Fruit fly (Drosophila melanogaster) whole organism, embryonic: Measurements from ENCODE around the gene bero.

ENCODE experiments used
- B-H2 ChIP-seq: fragments of 200-800 bp; sonication (Bioruptor generic); optimal IDR thresholded peaks from 2 replicates; lab custom pipeline; 2018; ENCODE audit warnings: missing biosample characterization, mild to moderate bottlenecking, missing genetic modification characterization
- BEAF-32 ChIP-seq: fragments of 200-800 bp; sonication (Bioruptor generic); optimal IDR thresholded peaks from 3 replicates; lab custom pipeline; 2017; ENCODE audit warnings: missing biosample characterization, missing genetic modification characterization, mild to moderate bottlenecking, moderate library complexity, missing genetic modification reagents
- CG10267 ChIP-seq: fragments of 200-800 bp; sonication (Bioruptor generic); optimal IDR thresholded peaks from 2 replicates; lab custom pipeline; 2018; ENCODE audit warnings: missing biosample characterization, mild to moderate bottlenecking, missing genetic modification characterization, moderate library complexity
- CG11247 ChIP-seq: fragments of 200-800 bp; sonication (Bioruptor generic); IDR thresholded peaks from 2 replicates; pipeline ENCODE4 v1.3.6; 2022; ENCODE audit warnings: missing biosample characterization, missing genetic modification characterization
- CG11456 ChIP-seq: fragments of 200-800 bp; sonication (Bioruptor generic); IDR thresholded peaks from 3 replicates; pipeline ENCODE4 v1.3.6; 2022; ENCODE audit warnings: missing biosample characterization, missing genetic modification characterization
- CG12769 ChIP-seq: fragments of 200-800 bp; sonication (Bioruptor generic); optimal IDR thresholded peaks from 2 replicates; lab custom pipeline; 2019; ENCODE audit warnings: missing biosample characterization, mild to moderate bottlenecking, missing genetic modification characterization, moderate library complexity
- CG18476 ChIP-seq: fragments of 200-800 bp; sonication (Bioruptor generic); optimal IDR thresholded peaks from 2 replicates; lab custom pipeline; 2016; ENCODE audit warnings: missing biosample characterization, mild to moderate bottlenecking, missing genetic modification characterization
- CG31388 ChIP-seq: fragments of 200-800 bp; sonication (Bioruptor generic); optimal IDR thresholded peaks from 2 replicates; lab custom pipeline; 2016; ENCODE audit warnings: missing biosample characterization, missing genetic modification characterization
- CG32772 ChIP-seq: fragments of 200-800 bp; sonication (Bioruptor generic); IDR thresholded peaks from 2 replicates; pipeline ENCODE4 v1.3.6; 2022; ENCODE audit warnings: missing biosample characterization, missing genetic modification characterization
- CG34422 ChIP-seq: fragments of 200-800 bp; sonication (Bioruptor generic); IDR thresholded peaks from 3 replicates; pipeline ENCODE4 v1.3.6; 2022; ENCODE audit warnings: missing biosample characterization, missing genetic modification characterization
- CG6689 ChIP-seq: fragments of 200-800 bp; sonication (Bioruptor generic); IDR thresholded peaks from 2 replicates; pipeline ENCODE4 v1.3.6; 2022; ENCODE audit warnings: missing biosample characterization, missing genetic modification characterization
- CG8388 ChIP-seq: fragments of 200-800 bp; sonication (Bioruptor generic); optimal IDR thresholded peaks from 2 replicates; lab custom pipeline; 2019; ENCODE audit warnings: missing biosample characterization, mild to moderate bottlenecking, missing genetic modification characterization, moderate library complexity
- CG9932 ChIP-seq: fragments of 200-800 bp; sonication (Bioruptor generic); IDR thresholded peaks from 2 replicates; pipeline ENCODE4 v1.3.6; 2022; ENCODE audit warnings: missing biosample characterization, missing genetic modification characterization
- D19A ChIP-seq: fragments of 200-800 bp; optimal IDR thresholded peaks from 3 replicates; lab custom pipeline; 2019; ENCODE audit warnings: missing biosample characterization, mild to moderate bottlenecking, missing genetic modification characterization, moderate library complexity
- Dbx ChIP-seq: fragments of 200-800 bp; sonication (Bioruptor generic); IDR thresholded peaks from 3 replicates; pipeline ENCODE4 v1.3.6; 2022; ENCODE audit warnings: missing biosample characterization, missing genetic modification characterization
- Dip2 ChIP-seq: fragments of 200-800 bp; sonication (Bioruptor generic); IDR thresholded peaks from 2 replicates; pipeline ENCODE4 v1.3.6; 2022; ENCODE audit warnings: missing biosample characterization, missing genetic modification characterization
- Doc3 ChIP-seq: fragments of 200-800 bp; sonication (Bioruptor generic); IDR thresholded peaks from 3 replicates; pipeline ENCODE4 v1.3.6; 2022; ENCODE audit warnings: missing biosample characterization, missing genetic modification characterization; ENCODE audit not compliant: partially characterized antibody
- Fer1 ChIP-seq: fragments of 200-800 bp; sonication (Bioruptor generic); optimal IDR thresholded peaks from 2 replicates; lab custom pipeline; 2017; ENCODE audit warnings: missing biosample characterization, mild to moderate bottlenecking, missing genetic modification characterization
- Hmr ChIP-seq: fragments of 200-800 bp; sonication (Bioruptor generic); optimal IDR thresholded peaks from 3 replicates; lab custom pipeline; 2017; ENCODE audit warnings: mild to moderate bottlenecking, missing biosample characterization, missing genetic modification reagents, missing genetic modification characterization
- Med ChIP-seq: fragments of 200-800 bp; sonication (Bioruptor generic); peaks from one replicate; lab custom pipeline; 2016; ENCODE audit warnings: missing biosample characterization, missing genetic modification characterization, mild to moderate bottlenecking, inconsistent platforms, moderate library complexity
- Myb ChIP-seq: fragments of 200-800 bp; sonication (Bioruptor generic); optimal IDR thresholded peaks from 2 replicates; lab custom pipeline; 2016; ENCODE audit warnings: missing biosample characterization, missing genetic modification characterization
- Ravus ChIP-seq: fragments of 200-800 bp; sonication (Bioruptor generic); IDR thresholded peaks from 2 replicates; pipeline ENCODE4 v1.3.6; 2022; ENCODE audit warnings: missing biosample characterization, missing genetic modification characterization
- Rfx ChIP-seq: fragments of 200-800 bp; sonication (Bioruptor generic); IDR thresholded peaks from 2 replicates; pipeline ENCODE4 v1.3.6; 2022; ENCODE audit warnings: missing biosample characterization, missing genetic modification characterization
- Sox100B ChIP-seq: fragments of 200-800 bp; sonication (Bioruptor generic); optimal IDR thresholded peaks from 3 replicates; lab custom pipeline; 2018; ENCODE audit warnings: missing biosample characterization, mild to moderate bottlenecking, missing genetic modification characterization
- Sox102F ChIP-seq: fragments of 200-800 bp; sonication (Bioruptor generic); optimal IDR thresholded peaks from 2 replicates; lab custom pipeline; 2018; ENCODE audit warnings: missing biosample characterization, mild to moderate bottlenecking, missing genetic modification characterization, moderate library complexity
- Taf1 ChIP-seq: fragments of 200-800 bp; sonication (Bioruptor generic); IDR thresholded peaks from 2 replicates; pipeline ENCODE4 v1.3.6; 2022; ENCODE audit warnings: missing biosample characterization, missing genetic modification characterization
- Xbp1 ChIP-seq: fragments of 200-800 bp; sonication (Bioruptor generic); optimal IDR thresholded peaks from 3 replicates; lab custom pipeline; 2016; ENCODE audit warnings: missing biosample characterization, mild to moderate bottlenecking, missing genetic modification characterization
- bsh ChIP-seq, 2 experiments: fragments of 200-800 bp; sonication (Bioruptor generic); optimal IDR thresholded peaks; 2 replicates each; lab custom pipeline; 2017 to 2018; ENCODE audit warnings: mild to moderate bottlenecking in 2 of 2, missing biosample characterization in 2 of 2, missing genetic modification characterization in 2 of 2, moderate library complexity in 1 of 2
- cg ChIP-seq: fragments of 200-800 bp; sonication (Bioruptor generic); optimal IDR thresholded peaks from 3 replicates; lab custom pipeline; 2019; ENCODE audit warnings: missing biosample characterization, mild to moderate bottlenecking, missing genetic modification characterization, moderate library complexity
- corto ChIP-seq: fragments of 200-800 bp; sonication (Bioruptor generic); optimal IDR thresholded peaks from 2 replicates; lab custom pipeline; 2016; ENCODE audit warnings: missing biosample characterization, mild to moderate bottlenecking, missing genetic modification characterization, moderate library complexity
- disco-r ChIP-seq: fragments of 200-800 bp; sonication (Bioruptor generic); optimal IDR thresholded peaks from 2 replicates; lab custom pipeline; 2016; ENCODE audit warnings: missing biosample characterization, missing genetic modification characterization
- dysf ChIP-seq: fragments of 200-800 bp; sonication (Bioruptor generic); IDR thresholded peaks from 3 replicates; pipeline ENCODE4 v1.3.6; 2022; ENCODE audit warnings: missing biosample characterization, missing genetic modification characterization
- emc ChIP-seq: fragments of 200-800 bp; sonication (Bioruptor generic); optimal IDR thresholded peaks from 2 replicates; lab custom pipeline; 2016; ENCODE audit warnings: missing biosample characterization, missing genetic modification characterization
- gem ChIP-seq: fragments of 200-800 bp; sonication (Bioruptor generic); optimal IDR thresholded peaks from 2 replicates; lab custom pipeline; 2019; ENCODE audit warnings: missing biosample characterization, mild to moderate bottlenecking, missing genetic modification characterization, moderate library complexity
- grn ChIP-seq: fragments of 200-800 bp; sonication (Bioruptor generic); optimal IDR thresholded peaks from 3 replicates; lab custom pipeline; 2017; ENCODE audit warnings: missing biosample characterization, missing genetic modification characterization
- hbn ChIP-seq: fragments of 200-800 bp; sonication (Bioruptor generic); IDR thresholded peaks from 2 replicates; pipeline ENCODE4 v1.3.6; 2022; ENCODE audit warnings: missing biosample characterization, missing genetic modification characterization; ENCODE audit not compliant: partially characterized antibody
- jing ChIP-seq: fragments of 200-800 bp; sonication (Bioruptor generic); optimal IDR thresholded peaks from 2 replicates; lab custom pipeline; 2018; ENCODE audit warnings: missing biosample characterization, mild to moderate bottlenecking, missing genetic modification characterization
- lilli ChIP-seq: fragments of 200-800 bp; sonication (Bioruptor generic); optimal IDR thresholded peaks from 3 replicates; lab custom pipeline; 2016; ENCODE audit warnings: missing biosample characterization, missing genetic modification characterization
- lov ChIP-seq, 2 experiments: fragments of 200-800 bp in 1 of 2; fragments of >200 bp in 1 of 2; sonication (Bioruptor generic) in 1 of 2; IDR thresholded peaks in 1 of 2; optimal IDR thresholded peaks in 1 of 2; 2 replicates in 1 of 2; 3 replicates in 1 of 2; pipeline versions ENCODE4 v1.3.6 to Lab custom; 2017 to 2022; ENCODE audit warnings: missing biosample characterization in 1 of 2, missing genetic modification characterization in 1 of 2
- nau ChIP-seq: fragments of 200-800 bp; sonication (Bioruptor generic); optimal IDR thresholded peaks from 3 replicates; lab custom pipeline; 2017; ENCODE audit warnings: missing biosample characterization, mild to moderate bottlenecking, missing genetic modification characterization, missing genetic modification reagents
- nom ChIP-seq: fragments of 200-800 bp; sonication (Bioruptor generic); optimal IDR thresholded peaks from 2 replicates; lab custom pipeline; 2017; ENCODE audit warnings: missing biosample characterization, missing genetic modification characterization, mild to moderate bottlenecking, moderate library complexity, missing genetic modification reagents
- pan ChIP-seq, 4 experiments: fragments of >200 bp in 3 of 4; fragments of 200-800 bp in 1 of 4; sonication (Bioruptor generic) in 1 of 4; optimal IDR thresholded peaks in 3 of 4; IDR thresholded peaks in 1 of 4; 2 replicates each; pipeline versions ENCODE4 v1.3.6 to Lab custom; 2017 to 2022; ENCODE audit warnings: missing biosample characterization in 2 of 4, missing genetic modification characterization in 2 of 4, mixed read lengths in 1 of 4
- scrt ChIP-seq: fragments of 200-800 bp; sonication (Bioruptor generic); optimal IDR thresholded peaks from 2 replicates; lab custom pipeline; 2018; ENCODE audit warnings: missing biosample characterization, mild to moderate bottlenecking, missing genetic modification characterization, moderate library complexity
- sd ChIP-seq: fragments of 200-800 bp; sonication (Bioruptor generic); optimal IDR thresholded peaks from 3 replicates; lab custom pipeline; 2018; ENCODE audit warnings: missing biosample characterization, mild to moderate bottlenecking, missing genetic modification characterization, moderate library complexity
- sens ChIP-seq: fragments of 200-800 bp; sonication (Bioruptor generic); peaks from one replicate; lab custom pipeline; 2016; ENCODE audit warnings: missing biosample characterization, missing genetic modification characterization
- sima ChIP-seq: fragments of 200-800 bp; sonication (Bioruptor generic); optimal IDR thresholded peaks from 2 replicates; lab custom pipeline; 2016; ENCODE audit warnings: missing biosample characterization, missing genetic modification characterization
- sob ChIP-seq: fragments of 200-800 bp; sonication (Bioruptor generic); IDR thresholded peaks from 2 replicates; pipeline ENCODE4 v1.3.6; 2022; ENCODE audit warnings: missing biosample characterization, missing genetic modification characterization
- sqz ChIP-seq: fragments of 200-800 bp; sonication (Bioruptor generic); optimal IDR thresholded peaks from 3 replicates; lab custom pipeline; 2018; ENCODE audit warnings: missing biosample characterization, mild to moderate bottlenecking, missing genetic modification characterization
- vvl ChIP-seq: fragments of 200-800 bp; sonication (Bioruptor generic); IDR thresholded peaks from 2 replicates; pipeline ENCODE4 v1.3.6; 2022; ENCODE audit warnings: missing biosample characterization, missing genetic modification characterization

Gene bero

dm6 chr2L:20891188-20891587, 32.7 kb downstream of the bero start (continued):
- TF ChIP-seq CG32772 (GFP tag; lab: Robert Waterston, UW) (0 out of 2 replicates have a peak, but pooled peaks have one; percentile 17), Dip2 (GFP tag; lab: Robert Waterston, UW) (no peak), Doc3 (GFP tag; lab: Robert Waterston, UW) (no peak), bsh (GFP tag; optimal IDR thresholded peaks at IDR 0.05; lab: Kevin White, UChicago) (peak in 1 of 2 experiments; percentile 20), Sox102F (GFP tag; lab: Kevin White, UChicago) (peak; percentile 37), Taf1 (no peak), Rfx (GFP tag; lab: Robert Waterston, UW) (peak; percentile 43; the same call in 1 of the 2 replicates), sqz (GFP tag; lab: Kevin White, UChicago) (no peak), D19A (tag; lab: Kevin White, UChicago) (peak; percentile 1), lilli (GFP tag; lab: Kevin White, UChicago) (peak; percentile 29), CG18476 (no peak), Dbx (GFP tag; lab: Robert Waterston, UW) (0 out of 3 replicates have a peak, but pooled peaks have one; percentile 8), BEAF-32 (GFP tag; lab: Kevin White, UChicago) (no peak), CG6689 (GFP tag; lab: Robert Waterston, UW) (no peak), nom (GFP tag; lab: Kevin White, UChicago) (peak; percentile 45), lov (optimal IDR thresholded peaks at IDR 0.05; lab: Kevin White, UChicago) (no peak), lov (GFP tag; IDR thresholded peaks at IDR 0.05; lab: Robert Waterston, UW) (no peak), CG11247 (GFP tag; lab: Robert Waterston, UW) (peak; percentile 36; the same call in 1 of the 2 replicates), hbn (GFP tag; lab: Robert Waterston, UW) (no peak), disco-r (GFP tag; lab: Kevin White, UChicago) (no peak), sd (tag; lab: Kevin White, UChicago) (peak; percentile 15), Ravus (GFP tag; lab: Robert Waterston, UW) (no peak), grn (GFP tag; lab: Kevin White, UChicago) (no peak), Hmr (no peak), scrt (GFP tag; lab: Kevin White, UChicago) (no peak), Med (peak; percentile 45), jing (GFP tag; lab: Kevin White, UChicago) (no peak), dysf (GFP tag; lab: Robert Waterston, UW) (peak; percentile 25; the same call in 1 of the 3 replicates), corto (GFP tag; lab: Kevin White, UChicago) (no peak), CG9932 (GFP tag; lab: Robert Waterston, UW) (peak; percentile 36; the same call in 1 of the 2 replicates), CG10267 (tag; lab: Kevin White, UChicago) (no peak), Myb (GFP tag; lab: Kevin White, UChicago) (no peak), Sox100B (GFP tag; lab: Kevin White, UChicago) (no peak), Xbp1 (peak; percentile 12), sob (GFP tag; lab: Robert Waterston, UW) (peak; percentile 54), CG12769 (tag; lab: Kevin White, UChicago) (peak; percentile 23), Fer1 (GFP tag; lab: Kevin White, UChicago) (no peak), gem (peak; percentile 3), nau (GFP tag; lab: Kevin White, UChicago) (no peak), CG34422 (GFP tag; lab: Robert Waterston, UW) (0 out of 3 replicates have a peak, but pooled peaks have one; percentile 10), CG11456 (peak; percentile 82; the same call in 2 of the 3 replicates), CG8388 (GFP tag; lab: Kevin White, UChicago) (no peak), cg (peak; percentile 61), B-H2 (GFP tag; lab: Kevin White, UChicago) (no peak), sens (peak; percentile 64), sima (GFP tag; lab: Kevin White, UChicago) (no peak), CG31388 (no peak), vvl (GFP tag; lab: Robert Waterston, UW) (peak; percentile 50), pan (optimal IDR thresholded peaks at IDR 0.05; lab: Kevin White, UChicago) (no peak), pan (GFP tag; optimal IDR thresholded peaks at IDR 0.05 in 1 of 2, IDR thresholded peaks at IDR 0.05 in 1 of 2) (peak in 1 of 2 experiments; percentile 50), emc (no peak)
